Fruit fly (Drosophila melanogaster) whole organism, embryonic: Measurements from ENCODE around the gene Hsp22.
A peak's percentile ranks its signal among the peaks of the same experiment; 100 is the strongest.

ENCODE experiments used
- Blimp-1 ChIP-seq: fragments of 200-800 bp; sonication (Bioruptor generic); optimal IDR thresholded peaks from 3 replicates; lab custom pipeline; 2018; ENCODE audit warnings: missing biosample characterization, missing genetic modification characterization, mild to moderate bottlenecking, moderate library complexity, missing genetic modification reagents
- Bteb2 ChIP-seq: fragments of 200-800 bp; sonication (Bioruptor generic); optimal IDR thresholded peaks from 2 replicates; lab custom pipeline; 2016; ENCODE audit warnings: missing biosample characterization, missing genetic modification characterization
- CG10462 ChIP-seq: fragments of 200-800 bp; sonication (Bioruptor generic); optimal IDR thresholded peaks from 2 replicates; lab custom pipeline; 2016; ENCODE audit warnings: missing biosample characterization, missing genetic modification characterization
- CG11695 ChIP-seq: fragments of 200-800 bp; sonication (Bioruptor generic); IDR thresholded peaks from 3 replicates; pipeline ENCODE4 v1.3.6; 2022; ENCODE audit warnings: missing biosample characterization, missing genetic modification characterization
- CG12219 ChIP-seq: fragments of 200-800 bp; sonication (Bioruptor generic); optimal IDR thresholded peaks from 3 replicates; lab custom pipeline; 2018; ENCODE audit warnings: missing biosample characterization, mild to moderate bottlenecking, missing genetic modification characterization
- CG12236 ChIP-seq: fragments of 200-800 bp; sonication (Bioruptor generic); optimal IDR thresholded peaks from 2 replicates; lab custom pipeline; 2016; ENCODE audit warnings: missing biosample characterization, missing genetic modification characterization
- CG12744 ChIP-seq: fragments of 200-800 bp; sonication (Bioruptor generic); optimal IDR thresholded peaks from 2 replicates; lab custom pipeline; 2016; ENCODE audit warnings: missing biosample characterization, missing genetic modification characterization
- CG13894 ChIP-seq: fragments of 200-800 bp; sonication (Bioruptor generic); optimal IDR thresholded peaks from 3 replicates; lab custom pipeline; 2018; ENCODE audit warnings: missing biosample characterization, mild to moderate bottlenecking, missing genetic modification characterization, moderate library complexity
- CG17186 ChIP-seq: fragments of 200-800 bp; sonication (Bioruptor generic); optimal IDR thresholded peaks from 3 replicates; lab custom pipeline; 2017; ENCODE audit warnings: missing biosample characterization, missing genetic modification reagents, missing genetic modification characterization
- CG17385 ChIP-seq: fragments of 200-800 bp; sonication (Bioruptor generic); optimal IDR thresholded peaks from 3 replicates; lab custom pipeline; 2018; ENCODE audit warnings: missing biosample characterization, mild to moderate bottlenecking, missing genetic modification characterization
- CG2199 ChIP-seq: fragments of 200-800 bp; sonication (Bioruptor generic); IDR thresholded peaks from 3 replicates; pipeline ENCODE4 v1.3.6; 2022; ENCODE audit warnings: missing biosample characterization, missing genetic modification characterization
- CG3838 ChIP-seq: fragments of 200-800 bp; sonication (Bioruptor generic); optimal IDR thresholded peaks from 3 replicates; lab custom pipeline; 2016; ENCODE audit warnings: missing biosample characterization, missing genetic modification characterization
- CG6791 ChIP-seq: fragments of 200-800 bp; sonication (Bioruptor generic); IDR thresholded peaks from 3 replicates; pipeline ENCODE4 v1.3.6; 2022; ENCODE audit warnings: missing biosample characterization, missing genetic modification characterization; ENCODE audit not compliant: partially characterized antibody
- CG7556 ChIP-seq: fragments of 200-800 bp; sonication (Bioruptor generic); optimal IDR thresholded peaks from 2 replicates; lab custom pipeline; 2017; ENCODE audit warnings: missing biosample characterization, mild to moderate bottlenecking, missing genetic modification characterization
- CG7839 ChIP-seq: fragments of 200-800 bp; sonication (Bioruptor generic); optimal IDR thresholded peaks from 3 replicates; lab custom pipeline; 2018; ENCODE audit warnings: missing biosample characterization, mild to moderate bottlenecking, missing genetic modification characterization, moderate library complexity
- CG8281 ChIP-seq: fragments of 200-800 bp; sonication (Bioruptor generic); optimal IDR thresholded peaks from 2 replicates; lab custom pipeline; 2018; ENCODE audit warnings: missing biosample characterization, mild to moderate bottlenecking, missing genetic modification characterization, moderate library complexity
- E2f1 ChIP-seq: fragments of 200-800 bp; sonication (Bioruptor generic); IDR thresholded peaks from 2 replicates; pipeline ENCODE4 v1.3.6; 2022; ENCODE audit warnings: missing biosample characterization, missing genetic modification characterization
- E2f2 ChIP-seq: fragments of 200-800 bp; sonication (Bioruptor generic); IDR thresholded peaks from 2 replicates; pipeline ENCODE4 v1.3.6; 2022; ENCODE audit warnings: missing biosample characterization, missing genetic modification characterization
- Ets65A ChIP-seq: fragments of 200-800 bp; sonication (Bioruptor generic); peaks from one replicate; lab custom pipeline; 2016; ENCODE audit warnings: missing biosample characterization, missing genetic modification characterization
- HLHmδ ChIP-seq: fragments of 200-800 bp; sonication (Bioruptor generic); optimal IDR thresholded peaks from 2 replicates; lab custom pipeline; 2018; ENCODE audit warnings: missing biosample characterization, mild to moderate bottlenecking, missing genetic modification characterization, moderate library complexity
- Nf-YC ChIP-seq: fragments of 200-800 bp; optimal IDR thresholded peaks from 3 replicates; lab custom pipeline; 2019; ENCODE audit warnings: missing biosample characterization, mild to moderate bottlenecking, missing genetic modification characterization, moderate library complexity
- Opbp ChIP-seq: fragments of 200-800 bp; sonication (Bioruptor generic); IDR thresholded peaks from 3 replicates; pipeline ENCODE4 v1.3.6; 2022; ENCODE audit warnings: missing biosample characterization, missing genetic modification characterization; ENCODE audit not compliant: partially characterized antibody
- Ptx1 ChIP-seq: fragments of 200-800 bp; sonication (Bioruptor generic); IDR thresholded peaks from 2 replicates; pipeline ENCODE4 v1.3.6; 2022; ENCODE audit warnings: missing biosample characterization, missing genetic modification characterization
- Usf ChIP-seq: fragments of 200-800 bp; sonication (Bioruptor generic); optimal IDR thresholded peaks from 2 replicates; lab custom pipeline; 2017; ENCODE audit warnings: missing genotype, missing biosample characterization, missing genetic modification characterization
- abd-A ChIP-seq: fragments of 200-800 bp; sonication (Bioruptor generic); optimal IDR thresholded peaks from 3 replicates; lab custom pipeline; 2019; ENCODE audit warnings: missing biosample characterization, mild to moderate bottlenecking, missing genetic modification characterization, moderate library complexity
- amos ChIP-seq: fragments of 200-800 bp; sonication (Bioruptor generic); IDR thresholded peaks from 2 replicates; pipeline ENCODE4 v1.3.6; 2022; ENCODE audit warnings: missing biosample characterization, missing genetic modification characterization; ENCODE audit not compliant: partially characterized antibody
- bowl ChIP-seq: fragments of 200-800 bp; sonication (Bioruptor generic); IDR thresholded peaks from 2 replicates; pipeline ENCODE4 v1.3.6; 2022; ENCODE audit warnings: missing biosample characterization, missing genetic modification characterization
- cad ChIP-seq: fragments of >200 bp; optimal IDR thresholded peaks from 2 replicates; lab custom pipeline; 2017; ENCODE audit warnings: missing biosample characterization, missing genetic modification characterization
- chinmo ChIP-seq: fragments of 200-800 bp; sonication (Bioruptor generic); IDR thresholded peaks from 4 replicates; pipeline ENCODE4 v1.3.6; 2022; ENCODE audit warnings: missing biosample characterization, missing genetic modification characterization; ENCODE audit not compliant: partially characterized antibody
- crp ChIP-seq, 2 experiments: fragments of 200-800 bp; sonication (Bioruptor generic); optimal IDR thresholded peaks; 2 replicates in 1 of 2; 3 replicates in 1 of 2; lab custom pipeline; 2017; ENCODE audit warnings: missing biosample characterization in 2 of 2, missing genetic modification characterization in 2 of 2, mild to moderate bottlenecking in 1 of 2, moderate library complexity in 1 of 2
- dmrt11E ChIP-seq: fragments of 200-800 bp; sonication (Bioruptor generic); optimal IDR thresholded peaks from 3 replicates; lab custom pipeline; 2018; ENCODE audit warnings: missing biosample characterization, mild to moderate bottlenecking, missing genetic modification characterization, moderate library complexity
- dysf ChIP-seq: fragments of 200-800 bp; sonication (Bioruptor generic); IDR thresholded peaks from 3 replicates; pipeline ENCODE4 v1.3.6; 2022; ENCODE audit warnings: missing biosample characterization, missing genetic modification characterization
- ftz-f1 ChIP-seq: fragments of 200-800 bp; sonication (Bioruptor generic); optimal IDR thresholded peaks from 2 replicates; lab custom pipeline; 2016; ENCODE audit warnings: missing biosample characterization, missing genetic modification characterization
- gro ChIP-seq: fragments of 200-800 bp; sonication (Bioruptor generic); optimal IDR thresholded peaks from 2 replicates; lab custom pipeline; 2016; ENCODE audit warnings: missing biosample characterization, missing genetic modification characterization
- insv ChIP-seq, 2 experiments: fragments of 200-800 bp; sonication (Bioruptor generic); optimal IDR thresholded peaks; 3 replicates each; lab custom pipeline; 2016 to 2018; ENCODE audit warnings: missing biosample characterization in 2 of 2, missing genetic modification characterization in 2 of 2
- jumu ChIP-seq: fragments of 200-800 bp; sonication (Bioruptor generic); optimal IDR thresholded peaks from 3 replicates; lab custom pipeline; 2016; ENCODE audit warnings: missing biosample characterization, missing genetic modification characterization
- kay ChIP-seq: fragments of 200-800 bp; sonication (Bioruptor generic); optimal IDR thresholded peaks from 2 replicates; lab custom pipeline; 2016; ENCODE audit warnings: missing biosample characterization, missing genetic modification characterization
- kni ChIP-seq: fragments of 200-800 bp; sonication (Bioruptor generic); optimal IDR thresholded peaks from 3 replicates; lab custom pipeline; 2017; ENCODE audit warnings: mild to moderate bottlenecking, missing biosample characterization, missing genetic modification reagents, missing genetic modification characterization
- nmo ChIP-seq: fragments of 200-800 bp; sonication (Bioruptor generic); optimal IDR thresholded peaks from 2 replicates; lab custom pipeline; 2018; ENCODE audit warnings: missing biosample characterization, mild to moderate bottlenecking, missing genetic modification characterization, moderate library complexity
- pnt ChIP-seq: fragments of 200-800 bp; sonication (Bioruptor generic); optimal IDR thresholded peaks from 3 replicates; lab custom pipeline; 2016; ENCODE audit warnings: missing biosample characterization, missing genetic modification characterization
- psq ChIP-seq: fragments of 200-800 bp; sonication (Bioruptor generic); optimal IDR thresholded peaks from 2 replicates; lab custom pipeline; 2017; ENCODE audit warnings: missing biosample characterization, missing genetic modification characterization
- pum ChIP-seq: fragments of 200-800 bp; sonication (Bioruptor generic); optimal IDR thresholded peaks from 2 replicates; lab custom pipeline; 2016; ENCODE audit warnings: missing biosample characterization, missing genetic modification characterization
- ranshi ChIP-seq: fragments of 200-800 bp; sonication (Bioruptor generic); IDR thresholded peaks from 2 replicates; pipeline ENCODE4 v1.3.6; 2022; ENCODE audit warnings: missing biosample characterization, missing genetic modification characterization
- row ChIP-seq: fragments of 200-800 bp; sonication (Bioruptor generic); IDR thresholded peaks from 3 replicates; pipeline ENCODE4 v1.3.6; 2022; ENCODE audit warnings: missing biosample characterization, missing genetic modification characterization
- sens-2 ChIP-seq: fragments of 200-800 bp; sonication (Bioruptor generic); IDR thresholded peaks from 2 replicates; pipeline ENCODE4 v1.3.6; 2022; ENCODE audit warnings: missing biosample characterization, missing genetic modification characterization
- shn ChIP-seq: fragments of 200-800 bp; sonication (Bioruptor generic); optimal IDR thresholded peaks from 3 replicates; lab custom pipeline; 2016; ENCODE audit warnings: missing biosample characterization, missing genetic modification characterization
- sima ChIP-seq: fragments of 200-800 bp; sonication (Bioruptor generic); optimal IDR thresholded peaks from 2 replicates; lab custom pipeline; 2016; ENCODE audit warnings: missing biosample characterization, missing genetic modification characterization
- sqz ChIP-seq: fragments of 200-800 bp; sonication (Bioruptor generic); optimal IDR thresholded peaks from 3 replicates; lab custom pipeline; 2018; ENCODE audit warnings: missing biosample characterization, mild to moderate bottlenecking, missing genetic modification characterization
- yki ChIP-seq: fragments of >200 bp; optimal IDR thresholded peaks from 3 replicates; lab custom pipeline; 2018
- zen ChIP-seq: fragments of 200-800 bp; sonication (Bioruptor generic); optimal IDR thresholded peaks from 3 replicates; lab custom pipeline; 2018; ENCODE audit warnings: missing biosample characterization, mild to moderate bottlenecking, missing genetic modification characterization, moderate library complexity

Gene Hsp22

dm6 chr3L:9383345-9384075, 10.8 kb downstream of the Hsp22 start, which contains the start of gene Hsp27 (continued):
- peak in 1 of 2 experiments; percentile 27 for TF ChIP-seq insv (GFP tag; optimal IDR thresholded peaks at IDR 0.05; lab: Kevin White, UChicago)
- peak; percentile 94 for TF ChIP-seq CG17385 (GFP tag; lab: Kevin White, UChicago)
- TF ChIP-seq CG10462 (GFP tag; lab: Kevin White, UChicago), result peak; percentile 95
- TF ChIP-seq ranshi (GFP tag; lab: Robert Waterston, UW), result peak; percentile 99
- peak; percentile 96 for TF ChIP-seq pnt
- peak; percentile 95 for TF ChIP-seq dmrt11E (tag; lab: Kevin White, UChicago)
- peak; percentile 87 for TF ChIP-seq CG3838 (GFP tag; lab: Kevin White, UChicago)
- TF ChIP-seq CG11695 (GFP tag; lab: Robert Waterston, UW), result peak; percentile 99
- no peak for TF ChIP-seq HLHmδ
- TF ChIP-seq shn (GFP tag; lab: Kevin White, UChicago), result peak; percentile 74
- TF ChIP-seq row (GFP tag; lab: Robert Waterston, UW), result peak; percentile 98
- no peak; the same call in 1 of the 2 replicates for TF ChIP-seq amos (GFP tag; lab: Robert Waterston, UW)
- peak; percentile 99 for TF ChIP-seq E2f1 (GFP tag; lab: Robert Waterston, UW)
- TF ChIP-seq kni (GFP tag; lab: Kevin White, UChicago), result no peak
- peak; percentile 68 for TF ChIP-seq sima
- TF ChIP-seq CG12236 (GFP tag; lab: Kevin White, UChicago), result peak; percentile 66
- TF ChIP-seq Usf, result peak; percentile 96
- TF ChIP-seq CG7556 (GFP tag; lab: Kevin White, UChicago), result peak; percentile 98
- no peak for TF ChIP-seq cad (GFP tag; lab: Kevin White, UChicago)
- peak; percentile 82 for TF ChIP-seq Nf-YC (tag; lab: Kevin White, UChicago)
- peak; percentile 64 for TF ChIP-seq abd-A (tag; lab: Kevin White, UChicago)
- no peak for TF ChIP-seq yki (lab: Kevin White, UChicago)
- TF ChIP-seq Ptx1 (GFP tag; lab: Robert Waterston, UW), result peak; percentile 99
- peak; percentile 98 for TF ChIP-seq Blimp-1
- peak; percentile 98 for TF ChIP-seq Ets65A (GFP tag; lab: Kevin White, UChicago)
- no peak for TF ChIP-seq CG6791 (GFP tag; lab: Robert Waterston, UW)
- TF ChIP-seq pum, result peak; percentile 94
- TF ChIP-seq ftz-f1 (GFP tag; lab: Kevin White, UChicago), result peak; percentile 81
- peak; percentile 94 for TF ChIP-seq CG12219 (GFP tag; lab: Kevin White, UChicago)
- TF ChIP-seq crp (GFP tag; optimal IDR thresholded peaks at IDR 0.05; lab: Kevin White, UChicago), result peak; percentile 4 to 66
- TF ChIP-seq jumu (GFP tag; lab: Kevin White, UChicago), result peak; percentile 96
- TF ChIP-seq dysf (GFP tag; lab: Robert Waterston, UW), result peak; percentile 99
- peak; percentile 99 for TF ChIP-seq nmo (GFP tag; lab: Kevin White, UChicago)
- TF ChIP-seq chinmo (GFP tag; lab: Robert Waterston, UW), result no peak
- peak; percentile 97 for TF ChIP-seq sens-2
- TF ChIP-seq Bteb2 (GFP tag; lab: Kevin White, UChicago), result peak; percentile 94
- TF ChIP-seq CG12744 (GFP tag; lab: Kevin White, UChicago), result peak; percentile 79
- TF ChIP-seq Opbp (GFP tag; lab: Robert Waterston, UW), result 0 out of 3 replicates have a peak, but pooled peaks have one; percentile 50
- TF ChIP-seq sqz (GFP tag; lab: Kevin White, UChicago), result peak; percentile 93
- TF ChIP-seq CG13894, result peak; percentile 93
- peak; percentile 92 for TF ChIP-seq CG17186 (GFP tag; lab: Kevin White, UChicago)
- peak; percentile 97 for TF ChIP-seq kay (GFP tag; lab: Kevin White, UChicago)
- peak; percentile 99 for TF ChIP-seq CG7839 (tag; lab: Kevin White, UChicago)
- TF ChIP-seq CG2199 (GFP tag; lab: Robert Waterston, UW), result peak; percentile 99
- peak; percentile 89 for TF ChIP-seq CG8281 (tag; lab: Kevin White, UChicago)
- peak; percentile 92 for TF ChIP-seq bowl (GFP tag; lab: Robert Waterston, UW)
- TF ChIP-seq psq (GFP tag; lab: Kevin White, UChicago), result peak; percentile 92
- TF ChIP-seq zen, result peak; percentile 97
- peak; percentile 84 for TF ChIP-seq E2f2 (GFP tag; lab: Robert Waterston, UW)
- TF ChIP-seq gro (GFP tag; lab: Kevin White, UChicago), result peak; percentile 96
